Fruit fly (Drosophila melanogaster) Kc167 (cell line): ENCODE measurements around the gene CG14204.

ENCODE experiments used
- Myc ChIP-seq: fragments of >200 bp; optimal IDR thresholded peaks from 2 replicates; lab custom pipeline; 2017; ENCODE audit warnings: missing external identifiers
- Sin3A ChIP-seq: fragments of >200 bp; optimal IDR thresholded peaks from 2 replicates; lab custom pipeline; 2018; ENCODE audit warnings: missing external identifiers
- h ChIP-seq: fragments of >200 bp; optimal IDR thresholded peaks from 3 replicates; lab custom pipeline; 2018; ENCODE audit warnings: missing external identifiers
- insv ChIP-seq: fragments of >200 bp; optimal IDR thresholded peaks from 3 replicates; lab custom pipeline; 2018; ENCODE audit warnings: missing external identifiers
- psq ChIP-seq: fragments of >200 bp; optimal IDR thresholded peaks from 2 replicates; lab custom pipeline; 2017; ENCODE audit warnings: missing external identifiers
- ttk ChIP-seq: sonication (Bioruptor generic); optimal IDR thresholded peaks from 2 replicates; lab custom pipeline; 2017; ENCODE audit warnings: missing external identifiers

CG14204 gene

dm6 chrX:19583317-19583716 lies at the start of gene CG14204:
Gene CG14204, plus strand, starts transcription at chrX:19583617.
- TF ChIP-seq Sin3A (no peak), Myc (lab: Kevin White, UChicago) (no peak), psq (lab: Kevin White, UChicago) (no peak), ttk (lab: Kevin White, UChicago) (no peak), insv (lab: Kevin White, UChicago) (no peak), h (no peak)

dm6 chrX:19535394-19535793 lies 48.0 kb upstream of the CG14204 start:
- no peak for TF ChIP-seq Myc (lab: Kevin White, UChicago)
- TF ChIP-seq ttk (lab: Kevin White, UChicago), result no peak
- no peak for TF ChIP-seq insv (lab: Kevin White, UChicago)
- TF ChIP-seq Sin3A, result no peak
- TF ChIP-seq h, result no peak
- TF ChIP-seq psq (lab: Kevin White, UChicago), result no peak

- no peak for TF ChIP-seq psq (lab: Kevin White, UChicago)
- no peak for TF ChIP-seq ttk (lab: Kevin White, UChicago)
- no peak for TF ChIP-seq h
- TF ChIP-seq Sin3A, result no peak
- no peak for TF ChIP-seq insv (lab: Kevin White, UChicago)
- TF ChIP-seq Myc (lab: Kevin White, UChicago), result no peak
Measured at dm6 chrX:19545865-19546657, 37.4 kb upstream of the CG14204 start.

dm6 chrX:19546658-19547038 lies 36.8 kb upstream of the CG14204 start:
- TF ChIP-seq Sin3A (no peak), psq (lab: Kevin White, UChicago) (no peak), Myc (lab: Kevin White, UChicago) (no peak)

- no peak for TF ChIP-seq ttk (lab: Kevin White, UChicago)
- no peak for TF ChIP-seq Sin3A
- no peak for TF ChIP-seq psq (lab: Kevin White, UChicago)
- TF ChIP-seq h, result no peak
Measured at dm6 chrX:19547382-19547781, 36.0 kb upstream of the CG14204 start, which contains the start of gene CG32532. Gene CG32532, minus strand, starts transcription at chrX:19547482.

dm6 chrX:19548438-19548837 lies 35.0 kb upstream of the CG14204 start:
- TF ChIP-seq insv (lab: Kevin White, UChicago), result no peak
- no peak for TF ChIP-seq psq (lab: Kevin White, UChicago)
- no peak for TF ChIP-seq Sin3A

dm6 chrX:19549570-19549969 lies 33.8 kb upstream of the CG14204 start:
- TF ChIP-seq insv (lab: Kevin White, UChicago) (no peak), ttk (lab: Kevin White, UChicago) (no peak), psq (lab: Kevin White, UChicago) (no peak), h (no peak), Sin3A (no peak), Myc (lab: Kevin White, UChicago) (no peak)

dm6 chrX:19565714-19566316 lies 17.6 kb upstream of the CG14204 start, which contains the start of the genes Grip84 and car:
Gene Grip84, minus strand, starts transcription at chrX:19565764.
Gene car, plus strand, starts transcription at chrX:19566019.
- TF ChIP-seq h, result no peak
- TF ChIP-seq Myc (lab: Kevin White, UChicago), result no peak
- TF ChIP-seq Sin3A, result no peak

dm6 chrX:19573687-19574086 lies 9.7 kb upstream of the CG14204 start:
- TF ChIP-seq psq (lab: Kevin White, UChicago) (no peak), ttk (lab: Kevin White, UChicago) (no peak), insv (lab: Kevin White, UChicago) (no peak), Sin3A (no peak), h (no peak), Myc (lab: Kevin White, UChicago) (no peak)

dm6 chrX:19577940-19578632 lies 5.3 kb upstream of the CG14204 start:
- TF ChIP-seq psq (lab: Kevin White, UChicago), result no peak
- peak; percentile 6 for TF ChIP-seq ttk (lab: Kevin White, UChicago)

dm6 chrX:19578908-19579647 lies 4.3 kb upstream of the CG14204 start:
- TF ChIP-seq h (no peak), Myc (lab: Kevin White, UChicago) (no peak), ttk (lab: Kevin White, UChicago) (no peak), insv (lab: Kevin White, UChicago) (no peak), Sin3A (no peak), psq (lab: Kevin White, UChicago) (no peak)
